Worm (Caenorhabditis elegans): ENCODE data around the gene srw-82.
"Not testable (repeated sequence)": the region's sequence is repeated elsewhere in the genome, so short reads cannot be mapped to it uniquely, and the experiment has no call there.

Gene srw-82

DNA sequence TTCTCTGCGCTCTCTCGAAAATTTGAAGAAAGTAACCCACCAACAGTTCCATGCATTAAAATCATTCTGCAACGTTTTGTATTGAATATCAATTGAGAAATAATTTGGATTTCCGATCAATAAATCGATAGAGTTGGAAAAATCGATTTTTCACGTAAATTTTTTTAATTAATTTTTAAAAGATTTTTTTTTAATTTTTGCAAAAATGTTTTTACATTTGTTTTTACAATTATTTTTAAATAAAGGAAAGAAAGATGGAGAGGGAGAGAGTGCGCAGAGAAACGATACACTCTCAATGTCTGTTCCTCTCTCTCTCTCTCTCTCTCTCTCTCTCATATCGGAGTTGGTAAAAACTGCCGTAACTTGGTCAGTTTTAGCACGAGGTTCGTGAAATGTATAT lies 6.0 kb upstream of the srw-82 start, which contains the start of gene ZK262.19:
TSS of gene ZK262.19 (minus strand) at position 101 of the 400 bp plus-strand sequence.
- no peak for TF ChIP-seq W03F9.2 (tag; optimal IDR thresholded peaks at IDR 0.05)
- TF ChIP-seq dao-5 (tag; optimal IDR thresholded peaks at IDR 0.05), result no peak
- no peak for TF ChIP-seq him-1 (tag; optimal IDR thresholded peaks at IDR 0.05)

DNA sequence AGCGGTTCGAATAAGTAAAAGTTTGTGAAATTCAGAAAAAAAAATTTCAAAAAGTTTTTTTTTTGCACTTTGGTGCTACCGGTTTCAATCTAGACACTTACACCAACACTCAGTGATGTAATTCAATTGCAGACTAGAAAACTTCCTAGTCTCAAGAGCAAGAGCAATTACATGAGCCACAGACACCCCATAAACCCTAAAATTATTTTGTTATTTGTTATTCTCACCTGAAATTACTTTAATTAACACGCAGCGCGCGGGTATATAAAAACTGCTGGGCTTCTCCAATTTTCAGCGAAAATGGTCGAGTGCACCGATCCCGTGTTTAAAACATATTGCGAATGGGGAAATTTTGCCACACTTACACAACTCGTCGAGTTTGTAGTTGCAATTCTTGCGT lies 5.3 kb upstream of the srw-82 start, which contains the start of gene srw-83:
TSS of gene srw-83 (plus strand) at position 301 of the 400 bp plus-strand sequence.
- no peak for TF ChIP-seq him-1 (tag; optimal IDR thresholded peaks at IDR 0.05)
- no peak for TF ChIP-seq dao-5 (tag; optimal IDR thresholded peaks at IDR 0.05)
- TF ChIP-seq W03F9.2 (tag; optimal IDR thresholded peaks at IDR 0.05), result no peak

ce11 chrV:18430826-18431225 lies 724 bp upstream of the srw-82 start:
- TF ChIP-seq dao-5 (tag; optimal IDR thresholded peaks at IDR 0.05), result no peak
- TF ChIP-seq W03F9.2 (tag; optimal IDR thresholded peaks at IDR 0.05), result no peak
- TF ChIP-seq him-1 (tag; optimal IDR thresholded peaks at IDR 0.05), result no peak

DNA sequence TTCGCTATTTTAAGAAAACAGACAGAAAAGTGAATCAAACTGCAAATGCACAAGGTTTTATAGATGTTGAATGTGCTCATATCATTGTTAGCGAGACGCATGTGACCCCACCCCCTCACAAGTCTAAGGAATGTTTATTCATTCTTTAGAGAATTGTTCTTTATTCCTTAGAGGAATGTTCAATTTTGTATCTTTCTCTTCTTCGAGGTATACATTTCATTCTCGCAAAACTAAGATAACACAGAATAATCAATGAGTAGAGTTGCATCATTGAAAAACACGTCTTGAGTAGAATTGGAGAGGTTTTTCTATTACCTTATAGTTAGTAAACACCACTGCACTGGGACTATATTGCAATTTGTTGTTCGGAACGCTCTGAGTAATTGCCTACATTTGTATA lies 3.4 kb downstream of the srw-82 start, which contains the start of gene ZK262.20:
TSS of gene ZK262.20 (minus strand) at position 101 of the 400 bp plus-strand sequence.
- TF ChIP-seq W03F9.2 (tag; optimal IDR thresholded peaks at IDR 0.05) (no peak), dao-5 (tag; optimal IDR thresholded peaks at IDR 0.05) (no peak), him-1 (tag; optimal IDR thresholded peaks at IDR 0.05) (no peak)

DNA sequence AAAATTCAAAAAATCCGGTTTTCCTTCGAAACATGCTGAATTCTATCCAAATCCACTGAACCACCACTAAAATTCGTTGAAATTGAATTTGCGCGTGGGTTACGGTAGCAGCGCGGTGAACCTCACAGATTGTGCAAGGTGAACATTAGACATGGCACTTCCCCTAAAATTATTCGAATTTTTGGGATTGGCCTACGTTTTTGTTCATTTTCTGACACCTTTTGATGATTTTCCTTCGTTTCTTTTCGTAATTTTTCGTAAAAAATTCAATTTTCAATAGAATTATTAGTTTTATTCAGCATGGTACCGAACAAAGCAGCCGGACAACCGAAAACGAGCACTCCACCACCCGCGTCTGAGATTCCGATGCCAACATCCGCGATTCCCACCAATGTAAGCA lies 6.5 kb downstream of the srw-82 start, which contains the start of gene ZK262.8:
TSS of gene ZK262.8 (plus strand) at position 301 of the 400 bp plus-strand sequence.
- TF ChIP-seq W03F9.2 (tag; optimal IDR thresholded peaks at IDR 0.05), result no peak
- TF ChIP-seq him-1 (tag; optimal IDR thresholded peaks at IDR 0.05), result no peak
- TF ChIP-seq dao-5 (tag; optimal IDR thresholded peaks at IDR 0.05), result no peak

DNA sequence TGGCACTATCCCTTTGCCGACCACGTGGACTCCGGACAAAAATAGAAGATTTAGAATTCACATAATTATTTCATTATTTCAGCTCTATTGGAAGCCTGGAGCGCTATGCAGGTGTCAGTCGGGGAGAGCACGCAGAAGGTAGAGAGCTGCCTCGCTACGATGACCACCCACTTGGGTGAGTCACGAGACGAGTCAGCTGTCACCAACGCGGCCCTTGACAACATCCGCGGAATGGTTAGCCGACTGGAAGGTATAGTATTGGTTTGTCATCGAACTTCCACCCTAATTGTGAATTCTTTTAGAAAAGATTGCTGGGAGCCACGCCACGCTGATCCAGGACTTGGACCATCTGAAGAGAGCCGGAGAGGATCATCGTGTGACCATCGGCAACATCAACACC lies 7.9 kb downstream of the srw-82 start, which contains the start of gene ZK262.9:
TSS of gene ZK262.9 (plus strand) at position 301 of the 400 bp plus-strand sequence.
- not testable (repeated sequence) for TF ChIP-seq dao-5, him-1, W03F9.2 (tag; optimal IDR thresholded peaks at IDR 0.05)

- no peak for TF ChIP-seq W03F9.2 (tag; optimal IDR thresholded peaks at IDR 0.05)
- TF ChIP-seq him-1 (tag; optimal IDR thresholded peaks at IDR 0.05), result no peak
- TF ChIP-seq dao-5 (tag; optimal IDR thresholded peaks at IDR 0.05), result no peak
These were observed 12.6 kb downstream of the srw-82 start, which contains the start of gene ZK228.1 for ce11 chrV:18444118-18444517. Gene ZK228.1 (plus strand): TSS chrV:18444418.

DNA sequence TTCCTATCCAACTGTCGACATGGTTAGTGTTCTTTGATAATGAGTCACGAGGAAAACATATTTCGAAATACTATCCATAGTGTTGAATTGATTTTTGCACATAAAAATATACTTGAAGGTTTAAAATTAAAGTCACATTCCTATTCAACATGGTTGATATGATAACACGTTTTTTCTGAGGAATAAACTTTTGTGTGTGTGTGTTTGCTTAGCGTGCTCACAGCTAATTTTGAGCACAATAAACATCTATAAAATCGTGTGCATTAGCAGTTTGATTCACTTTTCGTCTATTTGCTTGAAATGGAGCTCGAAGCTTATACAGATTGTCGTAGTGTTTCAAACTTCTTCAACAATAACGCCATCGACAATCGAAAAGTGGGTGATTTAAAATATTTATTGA lies 25.0 kb downstream of the srw-82 start, which contains the start of gene ZK228.10:
TSS of gene ZK228.10 (plus strand) at position 301 of the 400 bp plus-strand sequence.
- TF ChIP-seq dao-5 (tag; optimal IDR thresholded peaks at IDR 0.05), result no peak
- no peak for TF ChIP-seq W03F9.2 (tag; optimal IDR thresholded peaks at IDR 0.05)
- no peak for TF ChIP-seq him-1 (tag; optimal IDR thresholded peaks at IDR 0.05)

ce11 chrV:18461200-18461728 lies 29.7 kb downstream of the srw-82 start, which contains the start of gene ZK228.3:
Gene ZK228.3 (minus strand): TSS chrV:18461250.
- TF ChIP-seq W03F9.2 (tag; optimal IDR thresholded peaks at IDR 0.05) (no peak), him-1 (tag; optimal IDR thresholded peaks at IDR 0.05) (no peak), dao-5 (tag; optimal IDR thresholded peaks at IDR 0.05) (no peak)

ce11 chrV:18462365-18462837 lies 30.9 kb downstream of the srw-82 start, which contains the start of gene ZK228.4:
Gene ZK228.4 (plus strand): TSS chrV:18462787.
- TF ChIP-seq W03F9.2 (tag; optimal IDR thresholded peaks at IDR 0.05) (no peak), dao-5 (tag; optimal IDR thresholded peaks at IDR 0.05) (no peak), him-1 (tag; optimal IDR thresholded peaks at IDR 0.05) (no peak)

DNA sequence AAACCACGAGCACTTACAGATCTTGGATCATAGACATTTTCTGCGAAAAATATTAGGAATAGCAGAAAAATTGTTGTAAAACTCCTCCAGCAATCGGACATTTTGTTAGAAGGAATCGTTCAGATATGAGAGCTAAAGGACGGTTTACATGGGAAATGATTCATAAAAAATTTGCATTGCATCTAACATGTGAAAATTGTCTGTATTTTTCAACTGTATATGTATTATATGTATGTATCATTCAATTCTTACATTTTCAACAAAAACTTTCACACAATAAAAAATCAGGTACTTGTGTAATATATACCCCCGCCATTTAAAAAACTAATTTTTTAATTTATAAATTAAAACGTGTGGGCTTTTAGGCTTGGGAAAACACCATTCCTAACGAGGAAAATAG lies 36.5 kb downstream of the srw-82 start, which contains the start of gene ZK228.13:
TSS of gene ZK228.13 (minus strand) at position 101 of the 400 bp plus-strand sequence.
- TF ChIP-seq dao-5 (tag; optimal IDR thresholded peaks at IDR 0.05), result no peak
- TF ChIP-seq him-1 (tag; optimal IDR thresholded peaks at IDR 0.05), result no peak
- TF ChIP-seq W03F9.2 (tag; optimal IDR thresholded peaks at IDR 0.05), result no peak

DNA sequence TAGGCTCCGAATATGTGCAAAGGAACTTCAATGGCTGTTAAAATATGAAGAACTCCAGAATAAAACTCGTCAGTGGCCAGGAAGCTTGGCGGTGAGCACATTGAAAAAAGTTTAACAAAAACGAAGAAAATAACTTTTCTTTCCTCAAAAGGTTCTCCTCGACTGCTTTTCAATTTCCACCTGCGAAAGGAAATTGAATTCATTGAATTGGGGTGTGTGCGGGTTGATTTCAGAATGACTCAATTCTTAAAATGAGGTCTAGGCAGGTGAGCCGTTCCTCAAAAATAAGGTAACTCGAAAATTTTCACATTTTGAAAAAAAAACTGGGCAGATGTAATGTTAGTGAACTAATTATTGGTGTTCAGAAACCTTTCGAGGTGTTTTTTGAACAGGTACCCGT lies 41.9 kb downstream of the srw-82 start, which contains the start of gene srh-182:
TSS of gene srh-182 (minus strand) at position 101 of the 400 bp plus-strand sequence.
- TF ChIP-seq dao-5 (tag; optimal IDR thresholded peaks at IDR 0.05) (no peak), him-1 (tag; optimal IDR thresholded peaks at IDR 0.05) (no peak), W03F9.2 (tag; optimal IDR thresholded peaks at IDR 0.05) (no peak)

ce11 chrV:18474223-18474622 lies 42.7 kb downstream of the srw-82 start, which contains the start of gene srh-181:
Gene srh-181 (plus strand): TSS chrV:18474523.
- TF ChIP-seq dao-5 (tag; optimal IDR thresholded peaks at IDR 0.05) (no peak), him-1 (tag; optimal IDR thresholded peaks at IDR 0.05) (no peak), W03F9.2 (tag; optimal IDR thresholded peaks at IDR 0.05) (no peak)

DNA sequence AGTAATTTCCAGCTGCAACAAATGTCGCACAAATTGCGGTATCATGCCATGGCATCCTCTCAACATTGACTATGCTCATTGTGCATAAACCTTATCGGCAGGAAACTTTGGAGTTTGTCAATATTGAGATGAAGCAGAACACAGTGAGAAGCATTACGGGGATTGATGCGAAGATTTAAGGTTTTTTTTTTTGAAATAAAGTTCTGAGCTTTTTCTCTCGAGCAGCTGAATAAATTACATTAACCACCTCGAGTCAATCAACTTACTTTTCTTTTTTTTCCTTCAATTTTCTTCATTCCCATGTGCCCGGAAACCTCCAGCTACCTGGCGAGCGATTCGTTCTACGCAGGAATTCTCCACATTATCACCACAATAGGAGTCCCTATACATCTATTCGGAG lies 44.5 kb downstream of the srw-82 start, which contains the start of gene srh-179:
TSS of gene srh-179 (plus strand) at position 301 of the 400 bp plus-strand sequence.
- TF ChIP-seq W03F9.2 (tag; optimal IDR thresholded peaks at IDR 0.05) (no peak), dao-5 (tag; optimal IDR thresholded peaks at IDR 0.05) (no peak), him-1 (tag; optimal IDR thresholded peaks at IDR 0.05) (no peak)

All from whole organism, L4/young adult.